Fruit fly (Drosophila melanogaster): Measurements from ENCODE around the gene CG17028.

dm6 chr3L:16016911-16017310, 38.6 kb downstream of the CG17028 start:
- TF ChIP-seq Sp1 (GFP tag; optimal IDR thresholded peaks at IDR 0.05) (no peak), Dfd (GFP tag; optimal IDR thresholded peaks at IDR 0.05) (no peak), dmrt93B (GFP tag; optimal IDR thresholded peaks at IDR 0.05) (no peak)
